ENCODE assay signal across 4 worm cellular contexts in genomic region chrII:5264650-5265049, ce11.
TF ChIP-seq lines count a peak whose summit lies in the region.

No protein-coding gene starts in this region.

TF ChIP-seq in whole organism, L1 larva, 84 proteins besides CTCF, POLR2A, EP300 and RAD21:
- TF ChIP-seq egl-27 (tag; optimal IDR thresholded peaks at IDR 0.05; lab: Kevin White, UChicago) (no peak), elt-2 (tag; optimal IDR thresholded peaks at IDR 0.05; lab: Kevin White, UChicago) (peak; percentile 58), efl-1 (optimal IDR thresholded peaks at IDR 0.05; lab: Kevin White, UChicago) (no peak), efl-1 (GFP tag; optimal IDR thresholded peaks at IDR 0.05 in 1 of 2; lab: Kevin White, UChicago) (peak in 1 of 2 experiments; percentile 8)

TF ChIP-seq in whole organism, L2 larva, 48 proteins besides CTCF, POLR2A, EP300 and RAD21:
- TF ChIP-seq lsy-2 (tag; optimal IDR thresholded peaks at IDR 0.05; lab: Kevin White, UChicago) (no peak), blmp-1 (tag; optimal IDR thresholded peaks at IDR 0.05; lab: Kevin White, UChicago; ENCODE audit: insufficient read depth) (no peak), ZK546.5 (tag; optimal IDR thresholded peaks at IDR 0.05; lab: Kevin White, UChicago) (no peak), F13H6.1 (tag; optimal IDR thresholded peaks at IDR 0.05; lab: Kevin White, UChicago) (no peak), fos-1 (tag; optimal IDR thresholded peaks at IDR 0.05; lab: Kevin White, UChicago) (peak; percentile 53)

TF ChIP-seq in whole organism, L3 larva, 47 proteins besides CTCF, POLR2A, EP300 and RAD21:
- TF ChIP-seq aly-2 (tag; optimal IDR thresholded peaks at IDR 0.05; lab: Kevin White, UChicago): no peak
- peak; percentile 29 for TF ChIP-seq pqm-1 (tag; optimal IDR thresholded peaks at IDR 0.05; lab: Kevin White, UChicago)
- peak; percentile 68 for TF ChIP-seq elt-2 (tag; optimal IDR thresholded peaks at IDR 0.05; lab: Kevin White, UChicago)
- no peak for TF ChIP-seq zag-1 (tag; optimal IDR thresholded peaks at IDR 0.05; lab: Kevin White, UChicago)
- no peak for TF ChIP-seq nhr-28 (tag; optimal IDR thresholded peaks at IDR 0.05; lab: Kevin White, UChicago)
- no peak for TF ChIP-seq nhr-12 (tag; optimal IDR thresholded peaks at IDR 0.05; lab: Kevin White, UChicago)
- TF ChIP-seq snpc-4 (tag; optimal IDR thresholded peaks at IDR 0.05; lab: Kevin White, UChicago): no peak
- no peak for TF ChIP-seq nhr-76 (tag; optimal IDR thresholded peaks at IDR 0.05; lab: Kevin White, UChicago)

TF ChIP-seq in whole organism, L4 larva, 104 proteins besides CTCF, POLR2A, EP300 and RAD21:
- TF ChIP-seq dmd-8 (GFP tag; IDR thresholded peaks at IDR 0.05; lab: Robert Waterston, UW): no peak
- peak; percentile 46 for TF ChIP-seq pqm-1 (tag; optimal IDR thresholded peaks at IDR 0.05; lab: Kevin White, UChicago)
- TF ChIP-seq hif-1 (tag; optimal IDR thresholded peaks at IDR 0.05; lab: Kevin White, UChicago): no peak
- TF ChIP-seq php-3 (GFP tag; IDR thresholded peaks at IDR 0.05; lab: Robert Waterston, UW): 0 out of 2 replicates have a peak, but pooled peaks have one; percentile 50
- TF ChIP-seq dpl-1 (GFP tag; optimal IDR thresholded peaks at IDR 0.05; lab: Kevin White, UChicago): no peak
- no peak for TF ChIP-seq daf-16 (GFP tag; optimal IDR thresholded peaks at IDR 0.05; lab: Kevin White, UChicago)
- peak; percentile 60 for TF ChIP-seq daf-16 (tag; optimal IDR thresholded peaks at IDR 0.05; lab: Kevin White, UChicago)
- peak; percentile 1 for TF ChIP-seq nhr-28 (tag; optimal IDR thresholded peaks at IDR 0.05; lab: Kevin White, UChicago)
TF ChIP-seq in whole organism, L4 larva: peak in this region for 4.

Comparison
In these comparisons a context has a peak if more than half of its experiments do, and no peak if none do; other contexts are left out.
1. Of the 29 proteins assayed by ChIP-seq in both whole organism, L4 larva and whole organism, L1 larva: peak only in whole organism, L4 larva: nhr-28 and pqm-1; only in whole organism, L1 larva: none; in both: none; in neither: 27.